Worm (Caenorhabditis elegans) whole organism, L3 larva: ENCODE data around the gene srt-45.

ENCODE experiments used
- egl-27 ChIP-seq: sonication (generic microtip); optimal IDR thresholded peaks from 4 replicates; lab custom pipeline; 2017; ENCODE audit warnings: missing biosample characterization, missing genetic modification reagents, missing genetic modification characterization
- elt-3 ChIP-seq, 3 experiments: fragments of 150-350 bp in 1 of 3; sonication (generic microtip) in 2 of 3; optimal IDR thresholded peaks; 2 replicates in 2 of 3; 4 replicates in 1 of 3; lab custom pipeline; 2014 to 2017; ENCODE audit warnings: missing biosample characterization in 3 of 3, missing genetic modification characterization in 3 of 3
- eor-1 ChIP-seq, 2 experiments: fragments of 150-350 bp; optimal IDR thresholded peaks; 2 replicates each; lab custom pipeline; 2014 to 2018; ENCODE audit warnings: missing biosample characterization in 2 of 2, missing genetic modification characterization in 2 of 2
- fkh-10 ChIP-seq: sonication (generic microtip); optimal IDR thresholded peaks from 2 replicates; lab custom pipeline; 2017; ENCODE audit warnings: missing biosample characterization, missing genetic modification reagents, missing genetic modification characterization
- nfya-1 ChIP-seq: sonication (generic microtip); optimal IDR thresholded peaks from 2 replicates; lab custom pipeline; 2017; ENCODE audit warnings: missing genetic modification characterization, mild to moderate bottlenecking, missing compliant biosample characterization, antibody characterized with exemption, moderate library complexity; ENCODE audit not compliant: insufficient read depth
- nhr-12 ChIP-seq: fragments of 150-350 bp; optimal IDR thresholded peaks from 2 replicates; lab custom pipeline; 2014; ENCODE audit warnings: missing biosample characterization, missing genetic modification characterization
- nhr-237 ChIP-seq: fragments of 150-350 bp; optimal IDR thresholded peaks from 2 replicates; lab custom pipeline; 2014; ENCODE audit warnings: missing biosample characterization, missing genetic modification characterization
- nhr-28 ChIP-seq: fragments of 150-350 bp; optimal IDR thresholded peaks from 2 replicates; lab custom pipeline; 2014; ENCODE audit warnings: missing biosample characterization, missing genetic modification characterization
- nhr-76 ChIP-seq: fragments of 150-350 bp; sonication (generic microtip); optimal IDR thresholded peaks from 5 replicates; lab custom pipeline; 2014; ENCODE audit warnings: missing biosample characterization, missing genetic modification characterization
- nhr-77 ChIP-seq: fragments of 150-350 bp; optimal IDR thresholded peaks from 2 replicates; lab custom pipeline; 2014; ENCODE audit warnings: missing biosample characterization, missing genetic modification characterization
- skn-1 ChIP-seq: fragments of 150-350 bp; optimal IDR thresholded peaks from 2 replicates; lab custom pipeline; 2014; ENCODE audit warnings: missing biosample characterization, missing genetic modification characterization
- snpc-4 ChIP-seq: fragments of 150-350 bp; optimal IDR thresholded peaks from 2 replicates; lab custom pipeline; 2014; ENCODE audit warnings: missing biosample characterization, missing genetic modification characterization
- ztf-11 ChIP-seq: fragments of 150-350 bp; optimal IDR thresholded peaks from 2 replicates; lab custom pipeline; 2014; ENCODE audit warnings: missing biosample characterization, missing genetic modification characterization

ce11 chrV:19788360-19788759 lies 4.4 kb downstream of the srt-45 start, which contains the start of gene clec-258:
- TF ChIP-seq nhr-12 (tag; lab: Kevin White, UChicago) (no peak), snpc-4 (tag; lab: Kevin White, UChicago) (no peak), skn-1 (tag; lab: Kevin White, UChicago) (no peak), nhr-237 (tag; lab: Kevin White, UChicago) (no peak), nhr-76 (no peak), egl-27 (tag; lab: Kevin White, UChicago) (no peak), ztf-11 (tag; lab: Kevin White, UChicago) (no peak), nfya-1 (tag; lab: Kevin White, UChicago) (no peak), fkh-10 (no peak), eor-1 (tag; optimal IDR thresholded peaks at IDR 0.05; lab: Kevin White, UChicago) (no peak), nhr-28 (tag; lab: Kevin White, UChicago) (no peak), elt-3 (tag; optimal IDR thresholded peaks at IDR 0.05; lab: Kevin White, UChicago) (no peak), nhr-77 (tag; lab: Kevin White, UChicago) (no peak)
